Worm (Caenorhabditis elegans): ENCODE results near the gene srsx-1.

DNA sequence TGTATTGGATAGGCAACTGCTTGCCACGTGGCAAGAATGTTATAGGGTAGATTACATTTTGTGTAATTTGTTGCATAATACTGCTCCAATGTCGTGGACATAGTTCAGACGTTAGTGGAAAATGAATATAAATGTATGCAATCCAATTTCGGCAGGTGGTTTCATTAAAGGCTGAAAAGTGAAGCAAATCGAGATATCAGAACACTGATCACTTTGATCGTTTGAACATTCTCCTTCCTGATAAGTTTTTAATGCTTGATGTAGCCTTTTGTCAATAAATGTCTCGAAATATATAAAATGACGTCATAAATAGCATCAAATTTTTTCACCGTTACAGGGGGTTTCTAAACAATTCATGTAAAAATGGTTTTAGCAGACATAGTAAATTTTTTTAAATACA is 42.5 kb upstream of the srsx-1 start, which contains the start of gene srh-109:
- TF ChIP-seq lin-39 (tag; optimal IDR thresholded peaks at IDR 0.05) (no peak), ztf-11 (tag; optimal IDR thresholded peaks at IDR 0.05) (no peak), ces-1 (GFP tag; optimal IDR thresholded peaks at IDR 0.05) (no peak), R02D3.7 (tag; optimal IDR thresholded peaks at IDR 0.05) (no peak)

Measured in whole organism, L4 larva.